Worm (Caenorhabditis elegans): ENCODE results near the gene F25B5.3.

F25B5.3 gene

ce11 chrIII:5949817-5950216, 1.1 kb downstream of the F25B5.3 start (continued):
- no peak for TF ChIP-seq tag-97 (GFP tag; IDR thresholded peaks at IDR 0.05)
- no peak for TF ChIP-seq lin-1 (GFP tag; IDR thresholded peaks at IDR 0.05)
- no peak for TF ChIP-seq mxl-3 (GFP tag; optimal IDR thresholded peaks at IDR 0.05)
- TF ChIP-seq zip-11 (GFP tag; IDR thresholded peaks at IDR 0.05) = no peak
- TF ChIP-seq mdt-29 (GFP tag; IDR thresholded peaks at IDR 0.05) = no peak
- no peak for TF ChIP-seq jun-1 (tag; optimal IDR thresholded peaks at IDR 0.05)
- no peak; the same call in 1 of the 2 replicates for TF ChIP-seq lin-38 (GFP tag; IDR thresholded peaks at IDR 0.05)
- no peak for TF ChIP-seq duxl-1 (tag; optimal IDR thresholded peaks at IDR 0.05; ENCODE audit: poor library complexity)
- TF ChIP-seq unc-62 (GFP tag; optimal IDR thresholded peaks at IDR 0.05 in 1 of 2) = peak in 1 of 2 experiments; percentile 94
- TF ChIP-seq unc-62 (tag; optimal IDR thresholded peaks at IDR 0.05) = no peak
- TF ChIP-seq daf-19 (GFP tag; conservative IDR thresholded peaks at IDR 0.05) = no peak
- TF ChIP-seq aha-1 (tag) = peak; percentile 94
- TF ChIP-seq hif-1 (tag; optimal IDR thresholded peaks at IDR 0.05) = peak in 1 of 2 experiments; percentile 16
- TF ChIP-seq fos-1 (tag; optimal IDR thresholded peaks at IDR 0.05) = no peak
- TF ChIP-seq daf-8 (GFP tag; IDR thresholded peaks at IDR 0.05) = no peak
- TF ChIP-seq unc-130 (GFP tag; optimal IDR thresholded peaks at IDR 0.05) = no peak
- no peak for TF ChIP-seq cey-2 (tag; optimal IDR thresholded peaks at IDR 0.05; ENCODE audit: borderline replicate concordance, insufficient read depth)
- no peak for TF ChIP-seq ceh-32 (tag; optimal IDR thresholded peaks at IDR 0.05; ENCODE audit: poor library complexity)
- no peak for TF ChIP-seq nhr-237 (tag; optimal IDR thresholded peaks at IDR 0.05)
- no peak for TF ChIP-seq F37D6.2 (tag; optimal IDR thresholded peaks at IDR 0.05)

ce11 chrIII:5950756-5951345, 2.2 kb downstream of the F25B5.3 start:
- TF ChIP-seq R02D3.7 (tag; optimal IDR thresholded peaks at IDR 0.05) = no peak
- TF ChIP-seq hmg-1.1 (GFP tag; IDR thresholded peaks at IDR 0.05) = peak; percentile 26; the same call in 1 of the 2 replicates
- TF ChIP-seq arid-1 (GFP tag; conservative IDR thresholded peaks at IDR 0.05) = no peak
- TF ChIP-seq hlh-11 (tag; optimal IDR thresholded peaks at IDR 0.05) = peak; percentile 42
- TF ChIP-seq nhr-48 (tag; optimal IDR thresholded peaks at IDR 0.05) = no peak
- TF ChIP-seq tag-97 (GFP tag; IDR thresholded peaks at IDR 0.05) = no peak
- peak; percentile 12 for TF ChIP-seq pqm-1 (tag; optimal IDR thresholded peaks at IDR 0.05)
- TF ChIP-seq nhr-28 (tag; optimal IDR thresholded peaks at IDR 0.05) = peak; percentile 8
- TF ChIP-seq mes-2 (tag; optimal IDR thresholded peaks at IDR 0.05; ENCODE audit: poor library complexity, severe bottlenecking) = peak; percentile 32
- TF ChIP-seq lin-1 (GFP tag; IDR thresholded peaks at IDR 0.05) = 0 out of 2 replicates have a peak, but pooled peaks have one; percentile 20
- no peak for TF ChIP-seq snpc-4 (tag; optimal IDR thresholded peaks at IDR 0.05)
- TF ChIP-seq unc-62 (GFP tag; optimal IDR thresholded peaks at IDR 0.05 in 1 of 2) = peak in 1 of 2 experiments; percentile 93
- TF ChIP-seq unc-62 (tag; optimal IDR thresholded peaks at IDR 0.05) = no peak
- TF ChIP-seq daf-16 (GFP tag; optimal IDR thresholded peaks at IDR 0.05) = no peak
- peak; percentile 55 for TF ChIP-seq daf-16 (tag; optimal IDR thresholded peaks at IDR 0.05)
- no peak for TF ChIP-seq lin-13 (GFP tag; optimal IDR thresholded peaks at IDR 0.05)
- TF ChIP-seq nhr-11 (tag; optimal IDR thresholded peaks at IDR 0.05) = no peak
- peak; percentile 14; the same call in 1 of the 2 replicates for TF ChIP-seq php-3 (GFP tag; IDR thresholded peaks at IDR 0.05)
- TF ChIP-seq madf-5 (GFP tag; IDR thresholded peaks at IDR 0.05) = 0 out of 4 replicates have a peak, but pooled peaks have one; percentile 25 to 49
- no peak for TF ChIP-seq T20F7.1 (GFP tag; optimal IDR thresholded peaks at IDR 0.05)
- TF ChIP-seq dpl-1 (GFP tag; optimal IDR thresholded peaks at IDR 0.05) = no peak
- peak; percentile 15 for TF ChIP-seq hlh-30 (tag; optimal IDR thresholded peaks at IDR 0.05; ENCODE audit: insufficient read depth)
- TF ChIP-seq lim-7 (GFP tag; IDR thresholded peaks at IDR 0.05) = no peak

All from whole organism, L4 larva.